Fruit fly (Drosophila melanogaster): ENCODE measurements around the gene dlg1.

Gene dlg1

dm6 chrX:11422532-11422931 is 53.1 kb downstream of the dlg1 start, which contains the start of gene Gs2:
Gene Gs2, plus strand, starts transcription at chrX:11422832.
- peak; percentile 5 for TF ChIP-seq fkh (GFP tag; optimal IDR thresholded peaks at IDR 0.05)
- peak; percentile 56 for TF ChIP-seq svp (GFP tag)
- no peak for TF ChIP-seq OdsH (GFP tag; optimal IDR thresholded peaks at IDR 0.05)

dm6 chrX:11423277-11423717 is 53.8 kb downstream of the dlg1 start:
- peak; percentile 79 for TF ChIP-seq Sox14 (GFP tag; optimal IDR thresholded peaks at IDR 0.05)
- peak; percentile 91 for TF ChIP-seq svp (GFP tag)
- TF ChIP-seq CG16779 (tag; optimal IDR thresholded peaks at IDR 0.05), result peak; percentile 38
- peak; percentile 87 for TF ChIP-seq Ets21C (GFP tag; optimal IDR thresholded peaks at IDR 0.05)
- peak; percentile 94 for TF ChIP-seq Hr39 (GFP tag; optimal IDR thresholded peaks at IDR 0.05)
- peak; percentile 54 for TF ChIP-seq CG7368 (GFP tag; optimal IDR thresholded peaks at IDR 0.05)
- no peak for TF ChIP-seq CG9139 (GFP tag; optimal IDR thresholded peaks at IDR 0.05)
- peak; percentile 48 for TF ChIP-seq CG10631 (GFP tag; optimal IDR thresholded peaks at IDR 0.05)
- peak; percentile 89 for TF ChIP-seq lz (GFP tag; optimal IDR thresholded peaks at IDR 0.05)
- TF ChIP-seq CG11902 (GFP tag; optimal IDR thresholded peaks at IDR 0.05), result peak; percentile 58
- peak; percentile 54 for TF ChIP-seq net (GFP tag; optimal IDR thresholded peaks at IDR 0.05)
- peak; percentile 82 for TF ChIP-seq Eip93F (GFP tag; optimal IDR thresholded peaks at IDR 0.05)
- TF ChIP-seq CG8119 (GFP tag; IDR thresholded peaks at IDR 0.05), result peak; percentile 70; the same call in 2 of the 3 replicates
- peak; percentile 67 for TF ChIP-seq Blimp-1 (GFP tag; optimal IDR thresholded peaks at IDR 0.05)
- TF ChIP-seq Hr4 (GFP tag; optimal IDR thresholded peaks at IDR 0.05), result peak; percentile 76
- peak; percentile 90 for TF ChIP-seq vri (GFP tag; optimal IDR thresholded peaks at IDR 0.05)
- peak; percentile 72 for TF ChIP-seq CG11762 (GFP tag; optimal IDR thresholded peaks at IDR 0.05; ENCODE audit: insufficient read depth)
- peak; percentile 67 for TF ChIP-seq Sox15 (GFP tag; optimal IDR thresholded peaks at IDR 0.05)
- TF ChIP-seq Eip75B (GFP tag; optimal IDR thresholded peaks at IDR 0.05), result peak; percentile 45
- TF ChIP-seq fkh (GFP tag; optimal IDR thresholded peaks at IDR 0.05), result peak; percentile 42
- peak; percentile 45 for TF ChIP-seq Lpt (GFP tag; optimal IDR thresholded peaks at IDR 0.05)
- peak; percentile 68 for TF ChIP-seq acj6 (GFP tag; optimal IDR thresholded peaks at IDR 0.05)
- peak; percentile 71 for TF ChIP-seq CG8632 (GFP tag; optimal IDR thresholded peaks at IDR 0.05)
- peak; percentile 65 for TF ChIP-seq Gug (GFP tag; IDR thresholded peaks at IDR 0.05)
- peak; percentile 92 for TF ChIP-seq topi (GFP tag; optimal IDR thresholded peaks at IDR 0.05)
- TF ChIP-seq Met (GFP tag; optimal IDR thresholded peaks at IDR 0.05), result peak; percentile 88
- TF ChIP-seq Sox102F (GFP tag; optimal IDR thresholded peaks at IDR 0.05), result peak; percentile 87
- TF ChIP-seq CG4318 (GFP tag; optimal IDR thresholded peaks at IDR 0.05), result no peak
- TF ChIP-seq CG6163 (GFP tag; IDR thresholded peaks at IDR 0.05), result peak; percentile 75; the same call in 2 of the 3 replicates
- TF ChIP-seq OdsH (GFP tag; optimal IDR thresholded peaks at IDR 0.05), result peak; percentile 78
- TF ChIP-seq eg (GFP tag; IDR thresholded peaks at IDR 0.05), result peak; percentile 84
- no peak for TF ChIP-seq ss (GFP tag; optimal IDR thresholded peaks at IDR 0.05)
- TF ChIP-seq salr (GFP tag; optimal IDR thresholded peaks at IDR 0.05), result peak in 1 of 2 experiments; percentile 30
- peak; percentile 65 for TF ChIP-seq achi (GFP tag; optimal IDR thresholded peaks at IDR 0.05)
- peak; percentile 45 for TF ChIP-seq CG8319 (GFP tag; optimal IDR thresholded peaks at IDR 0.05)
- TF ChIP-seq CG11294 (GFP tag; IDR thresholded peaks at IDR 0.05), result peak; percentile 76
- no peak for TF ChIP-seq Hr38 (GFP tag; optimal IDR thresholded peaks at IDR 0.05)
- TF ChIP-seq fd85E (GFP tag; optimal IDR thresholded peaks at IDR 0.05), result no peak
- no peak for TF ChIP-seq spab (GFP tag; optimal IDR thresholded peaks at IDR 0.05)
- peak; percentile 68 for TF ChIP-seq CG6792 (GFP tag; optimal IDR thresholded peaks at IDR 0.05)
- peak; percentile 76 for TF ChIP-seq CG34406 (GFP tag; optimal IDR thresholded peaks at IDR 0.05)
- no peak for TF ChIP-seq Ets96B (tag; optimal IDR thresholded peaks at IDR 0.05)
- no peak for TF ChIP-seq CG3032 (tag; optimal IDR thresholded peaks at IDR 0.05)
- peak; percentile 93 for TF ChIP-seq CG31627 (GFP tag; optimal IDR thresholded peaks at IDR 0.05)
- TF ChIP-seq CG6854 (GFP tag; optimal IDR thresholded peaks at IDR 0.05), result peak; percentile 62
- TF ChIP-seq CG10669 (GFP tag; optimal IDR thresholded peaks at IDR 0.05), result peak; percentile 29
- peak; percentile 70 for TF ChIP-seq CG32006 (GFP tag; optimal IDR thresholded peaks at IDR 0.05)
- TF ChIP-seq CG3919 (GFP tag; optimal IDR thresholded peaks at IDR 0.05), result peak; percentile 71
- no peak for TF ChIP-seq dac (GFP tag; optimal IDR thresholded peaks at IDR 0.05)
- TF ChIP-seq Smox (GFP tag; optimal IDR thresholded peaks at IDR 0.05), result peak; percentile 87

Data from whole organism, prepupa.